Fruit fly (Drosophila melanogaster): Measurements from ENCODE around the gene CG9121.

Gene CG9121

dm6 chr2L:5000287-5000871 is 50.5 kb downstream of the CG9121 start:
- TF ChIP-seq net (GFP tag; optimal IDR thresholded peaks at IDR 0.05) (peak; percentile 74), Smox (GFP tag; optimal IDR thresholded peaks at IDR 0.05) (peak; percentile 86), salr (GFP tag; optimal IDR thresholded peaks at IDR 0.05) (peak; percentile 70 to 82), CG6808 (GFP tag; optimal IDR thresholded peaks at IDR 0.05) (peak; percentile 91), CG7368 (GFP tag; optimal IDR thresholded peaks at IDR 0.05) (peak; percentile 73), achi (GFP tag; optimal IDR thresholded peaks at IDR 0.05) (peak; percentile 73), acj6 (GFP tag; optimal IDR thresholded peaks at IDR 0.05) (peak; percentile 84), Met (GFP tag; optimal IDR thresholded peaks at IDR 0.05) (peak; percentile 85), CG32006 (GFP tag; optimal IDR thresholded peaks at IDR 0.05) (peak; percentile 70), CG34406 (GFP tag; optimal IDR thresholded peaks at IDR 0.05) (peak; percentile 80), CG3919 (GFP tag; optimal IDR thresholded peaks at IDR 0.05) (peak; percentile 84), Eip78C (GFP tag) (peak; percentile 96), Ets21C (GFP tag; optimal IDR thresholded peaks at IDR 0.05) (peak; percentile 80), CG31627 (GFP tag; optimal IDR thresholded peaks at IDR 0.05) (peak; percentile 87), topi (GFP tag; optimal IDR thresholded peaks at IDR 0.05) (peak; percentile 88), Gug (GFP tag; IDR thresholded peaks at IDR 0.05) (peak; percentile 75), CG8119 (GFP tag; IDR thresholded peaks at IDR 0.05) (peak; percentile 82), CG9139 (GFP tag; optimal IDR thresholded peaks at IDR 0.05) (peak; percentile 77), Hr38 (GFP tag; optimal IDR thresholded peaks at IDR 0.05) (no peak), cyc (GFP tag; optimal IDR thresholded peaks at IDR 0.05) (peak; percentile 75), CG6854 (GFP tag; optimal IDR thresholded peaks at IDR 0.05) (peak; percentile 79), CG6276 (GFP tag; optimal IDR thresholded peaks at IDR 0.05) (peak; percentile 62), eg (GFP tag; IDR thresholded peaks at IDR 0.05) (peak; percentile 69), dsx (GFP tag; optimal IDR thresholded peaks at IDR 0.05; ENCODE audit: poor library complexity, severe bottlenecking) (peak; percentile 83), dac (GFP tag; optimal IDR thresholded peaks at IDR 0.05) (peak; percentile 2), Ets96B (tag; optimal IDR thresholded peaks at IDR 0.05) (peak; percentile 87), Hr4 (GFP tag; optimal IDR thresholded peaks at IDR 0.05) (peak; percentile 73), Blimp-1 (GFP tag; optimal IDR thresholded peaks at IDR 0.05) (peak; percentile 57), CG11902 (GFP tag; optimal IDR thresholded peaks at IDR 0.05) (peak; percentile 67), Eip93F (GFP tag; optimal IDR thresholded peaks at IDR 0.05) (peak; percentile 63), CG8632 (GFP tag; optimal IDR thresholded peaks at IDR 0.05) (peak; percentile 79), pdm3 (GFP tag; optimal IDR thresholded peaks at IDR 0.05) (peak; percentile 88), svp (GFP tag) (peak; percentile 92), CG1621 (tag; optimal IDR thresholded peaks at IDR 0.05) (peak; percentile 64), CG6792 (GFP tag; optimal IDR thresholded peaks at IDR 0.05) (peak; percentile 87), OdsH (GFP tag; optimal IDR thresholded peaks at IDR 0.05) (peak; percentile 81), Sox15 (GFP tag; optimal IDR thresholded peaks at IDR 0.05) (peak; percentile 64), CG10669 (GFP tag; optimal IDR thresholded peaks at IDR 0.05) (peak; percentile 83), CG16779 (tag; optimal IDR thresholded peaks at IDR 0.05) (peak; percentile 67), CG10631 (GFP tag; optimal IDR thresholded peaks at IDR 0.05) (peak; percentile 78), Hr39 (GFP tag; optimal IDR thresholded peaks at IDR 0.05) (peak; percentile 79), vri (GFP tag; optimal IDR thresholded peaks at IDR 0.05) (peak; percentile 88), Eip75B (GFP tag; optimal IDR thresholded peaks at IDR 0.05) (peak; percentile 80), Lpt (GFP tag; optimal IDR thresholded peaks at IDR 0.05) (peak; percentile 46), CG15336 (GFP tag; IDR thresholded peaks at IDR 0.05) (peak; percentile 87), Sox102F (GFP tag; optimal IDR thresholded peaks at IDR 0.05) (peak; percentile 86), Sox14 (GFP tag; optimal IDR thresholded peaks at IDR 0.05) (peak; percentile 85), CG11762 (GFP tag; optimal IDR thresholded peaks at IDR 0.05; ENCODE audit: insufficient read depth) (peak; percentile 72), CG11294 (GFP tag; IDR thresholded peaks at IDR 0.05) (peak; percentile 64), fkh (GFP tag; optimal IDR thresholded peaks at IDR 0.05) (peak; percentile 69), CG8319 (GFP tag; optimal IDR thresholded peaks at IDR 0.05) (peak; percentile 53), fd85E (GFP tag; optimal IDR thresholded peaks at IDR 0.05) (peak; percentile 60)

Data from whole organism, prepupa.